Worm (Caenorhabditis elegans) whole organism, young adult: ENCODE results near the gene srd-32.

ENCODE experiments used
- Y67H2A.10 ChIP-seq: fragments of 200-800 bp; sonication (Bioruptor generic); conservative IDR thresholded peaks from 2 replicates; pipeline ENCODE4 v1.3.6; 2022; ENCODE audit warnings: missing genetic modification reagents, missing genetic modification characterization, missing compliant biosample characterization
- Y95B8A.8 ChIP-seq: fragments of 200-800 bp; sonication (Bioruptor generic); IDR thresholded peaks from 2 replicates; pipeline ENCODE4 v1.3.6; 2022; ENCODE audit warnings: missing genetic modification reagents, missing genetic modification characterization, missing compliant biosample characterization
- ama-1 ChIP-seq, 3 experiments: fragments of 150-350 bp in 1 of 3; sonication (generic microtip) in 2 of 3; optimal IDR thresholded peaks; 2 replicates each; lab custom pipeline; 2014 to 2018; ENCODE audit warnings: missing biosample characterization in 2 of 3, missing genetic modification characterization in 2 of 3, missing genetic modification reagents in 2 of 3
- aptf-2 ChIP-seq: fragments of 200-800 bp; sonication (Bioruptor generic); conservative IDR thresholded peaks from 2 replicates; pipeline ENCODE4 v1.3.6; 2022; ENCODE audit warnings: missing genetic modification reagents, missing genetic modification characterization, missing compliant biosample characterization
- ceh-40 ChIP-seq: fragments of 200-800 bp; sonication (Bioruptor generic); IDR thresholded peaks from 2 replicates; pipeline ENCODE4 v1.3.6; 2022; ENCODE audit warnings: missing genetic modification characterization, missing compliant biosample characterization
- die-1 ChIP-seq: sonication (generic microtip); optimal IDR thresholded peaks from 2 replicates; lab custom pipeline; 2016; ENCODE audit warnings: missing genotype, mild to moderate bottlenecking, missing genetic modification characterization, missing compliant biosample characterization
- mel-28 ChIP-seq: sonication (generic microtip); optimal IDR thresholded peaks from 2 replicates; lab custom pipeline; 2016; ENCODE audit warnings: borderline replicate concordance, mild to moderate bottlenecking, missing genetic modification characterization, missing compliant biosample characterization
- nfya-2 ChIP-seq: fragments of 200-800 bp; sonication (Bioruptor generic); IDR thresholded peaks from 2 replicates; pipeline ENCODE4 v1.3.6; 2022; ENCODE audit warnings: missing genetic modification reagents, missing genetic modification characterization, missing compliant biosample characterization
- nhr-27 ChIP-seq: fragments of 200-800 bp; sonication (Bioruptor generic); optimal IDR thresholded peaks from 2 replicates; lab custom pipeline; 2018; ENCODE audit warnings: mild to moderate bottlenecking, missing genetic modification characterization, moderate library complexity, missing compliant biosample characterization
- sea-2 ChIP-seq: fragments of 200-800 bp; sonication (Bioruptor generic); IDR thresholded peaks from 2 replicates; pipeline ENCODE4 v1.3.6; 2022; ENCODE audit warnings: missing genetic modification characterization, missing compliant biosample characterization
- sptf-2 ChIP-seq: fragments of 200-800 bp; sonication (Bioruptor generic); optimal IDR thresholded peaks from 2 replicates; lab custom pipeline; 2018; ENCODE audit warnings: mild to moderate bottlenecking, missing genetic modification characterization, missing compliant biosample characterization
- ztf-25 ChIP-seq: fragments of 200-800 bp; sonication (Bioruptor generic); IDR thresholded peaks from 2 replicates; pipeline ENCODE4 v1.3.6; 2022; ENCODE audit warnings: missing genetic modification reagents, missing genetic modification characterization, missing compliant biosample characterization

- TF ChIP-seq mel-28 (tag; lab: Kevin White, UChicago) (no peak), die-1 (tag; lab: Kevin White, UChicago) (no peak), ztf-25 (no peak), sptf-2 (GFP tag; lab: Kevin White, UChicago) (no peak), ama-1 (optimal IDR thresholded peaks at IDR 0.05; lab: Kevin White, UChicago) (no peak), ama-1 (GFP tag; optimal IDR thresholded peaks at IDR 0.05; lab: Kevin White, UChicago) (no peak), Y67H2A.10 (no peak), nfya-2 (no peak), aptf-2 (GFP tag; lab: Robert Waterston, UW) (no peak), Y95B8A.8 (GFP tag; lab: Robert Waterston, UW) (no peak), sea-2 (no peak), nhr-27 (tag; lab: Kevin White, UChicago) (no peak), ceh-40 (GFP tag; lab: Robert Waterston, UW) (no peak)
Measured at ce11 chrV:4867535-4867934, 2.1 kb downstream of the srd-32 start.
